Worm (Caenorhabditis elegans): ENCODE results near the gene skat-1.

DNA sequence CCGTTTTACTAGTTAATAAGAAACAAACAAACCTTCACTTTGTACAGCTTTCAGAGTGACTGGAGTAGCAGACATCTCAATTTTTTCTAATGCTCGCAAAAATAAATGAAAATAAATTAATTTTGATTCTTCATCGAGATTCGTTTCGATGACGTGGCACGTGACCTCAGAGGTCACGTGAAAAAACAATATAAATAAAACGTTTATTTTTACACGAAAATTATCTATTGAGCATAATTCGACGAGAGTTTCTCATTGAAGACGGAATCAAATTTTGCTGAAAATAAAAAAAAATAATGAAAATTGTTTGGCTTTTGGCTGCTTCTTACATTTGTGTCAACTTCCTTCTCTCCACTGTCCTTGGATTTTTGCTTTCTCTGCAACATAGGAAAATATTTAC lies 5.3 kb upstream of the skat-1 start, which contains the start of gene rpn-6.2:
- TF ChIP-seq lin-13 (tag; optimal IDR thresholded peaks at IDR 0.05) = no peak
- no peak for TF ChIP-seq nhr-12 (tag; optimal IDR thresholded peaks at IDR 0.05)
- no peak for TF ChIP-seq unc-39 (tag; optimal IDR thresholded peaks at IDR 0.05)
- no peak for TF ChIP-seq blmp-1 (tag; optimal IDR thresholded peaks at IDR 0.05)
- TF ChIP-seq ces-1 (GFP tag; optimal IDR thresholded peaks at IDR 0.05) = no peak
- TF ChIP-seq pha-4 (tag; optimal IDR thresholded peaks at IDR 0.05) = no peak
- no peak for TF ChIP-seq nhr-237 (tag; optimal IDR thresholded peaks at IDR 0.05)
- no peak for TF ChIP-seq unc-62 (GFP tag; optimal IDR thresholded peaks at IDR 0.05)
- TF ChIP-seq mab-5 (tag; optimal IDR thresholded peaks at IDR 0.05) = no peak
- no peak for TF ChIP-seq M03D4.4 (tag; optimal IDR thresholded peaks at IDR 0.05)
